Worm (Caenorhabditis elegans): ENCODE measurements around the gene Y110A2AL.6.

DNA sequence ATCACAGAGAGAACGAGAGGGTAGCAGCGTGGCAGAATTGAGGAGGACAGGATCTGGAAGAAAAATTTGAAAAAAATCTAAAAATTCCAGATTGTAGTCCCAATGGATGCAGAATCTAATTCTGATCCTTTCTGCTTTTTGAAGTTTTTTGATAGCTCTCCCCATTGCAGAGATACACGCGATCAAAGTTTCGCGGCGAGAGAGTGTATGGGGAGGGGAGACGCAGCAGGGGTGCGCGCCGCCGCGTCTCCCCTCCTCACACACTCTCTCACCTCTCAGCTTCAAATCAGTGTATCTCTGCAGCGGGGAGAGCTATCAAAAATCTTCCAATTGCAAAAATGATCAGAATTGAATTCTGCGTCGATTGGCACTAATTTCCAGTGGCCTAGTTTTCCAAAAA lies 39.7 kb upstream of the Y110A2AL.6 start:
- no peak for TF ChIP-seq ama-1 (optimal IDR thresholded peaks at IDR 0.05)
- TF ChIP-seq ama-1 (GFP tag; optimal IDR thresholded peaks at IDR 0.05) = no peak
- TF ChIP-seq efl-1 (GFP tag; optimal IDR thresholded peaks at IDR 0.05) = no peak
- TF ChIP-seq lin-54 (GFP tag; optimal IDR thresholded peaks at IDR 0.05) = no peak
- no peak for TF ChIP-seq unc-62 (GFP tag; optimal IDR thresholded peaks at IDR 0.05)
- TF ChIP-seq ztf-25 (GFP tag; IDR thresholded peaks at IDR 0.05) = no peak
- TF ChIP-seq cebp-2 (GFP tag; IDR thresholded peaks at IDR 0.05) = no peak
- TF ChIP-seq aptf-3 (GFP tag; IDR thresholded peaks at IDR 0.05) = no peak
- TF ChIP-seq die-1 (tag; optimal IDR thresholded peaks at IDR 0.05) = no peak
- no peak for TF ChIP-seq gei-17 (GFP tag; optimal IDR thresholded peaks at IDR 0.05)
- no peak for TF ChIP-seq bed-2 (GFP tag; IDR thresholded peaks at IDR 0.05)
- no peak for TF ChIP-seq lsl-1 (GFP tag; optimal IDR thresholded peaks at IDR 0.05)
